Fruit fly (Drosophila melanogaster): ENCODE results near the gene CG17298.
A peak's percentile ranks its signal among the peaks of the same experiment; 100 is the strongest.

DNA sequence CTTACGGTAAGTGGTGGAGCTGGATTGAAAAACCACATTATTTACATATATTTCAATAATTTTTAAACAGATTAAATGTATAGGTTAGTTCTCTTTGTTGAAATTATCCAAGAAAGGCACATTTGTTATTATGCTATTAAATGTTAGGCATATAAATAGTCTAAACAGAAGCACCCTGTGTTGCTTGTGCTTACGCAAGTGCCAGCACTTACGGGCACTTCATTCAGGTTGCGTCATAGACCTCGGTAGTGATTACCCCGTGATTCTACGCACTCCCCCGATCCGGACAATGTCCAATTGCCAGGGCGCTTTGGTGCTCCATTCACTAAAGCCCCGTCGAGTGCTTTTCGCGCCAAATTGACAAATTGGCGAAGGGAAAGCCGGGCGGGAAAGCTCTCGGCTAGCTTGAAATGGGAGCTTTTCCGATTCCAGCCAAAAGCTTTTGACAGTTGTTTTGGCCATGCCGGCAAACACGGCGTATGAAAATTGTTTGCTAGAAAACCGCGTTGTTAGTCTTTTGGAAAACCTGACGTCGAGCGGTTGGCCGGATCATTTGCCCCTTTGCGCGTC lies 36.4 kb upstream of the CG17298 start, which contains the start of gene ETHR:
- TF ChIP-seq Hr96 (GFP tag; optimal IDR thresholded peaks at IDR 0.05) (peak; percentile 14), bab1 (GFP tag; optimal IDR thresholded peaks at IDR 0.05) (no peak), pad (GFP tag; optimal IDR thresholded peaks at IDR 0.05) (no peak)

All from whole organism, adult.